Worm (Caenorhabditis elegans): ENCODE data around the gene ddr-1.

DNA sequence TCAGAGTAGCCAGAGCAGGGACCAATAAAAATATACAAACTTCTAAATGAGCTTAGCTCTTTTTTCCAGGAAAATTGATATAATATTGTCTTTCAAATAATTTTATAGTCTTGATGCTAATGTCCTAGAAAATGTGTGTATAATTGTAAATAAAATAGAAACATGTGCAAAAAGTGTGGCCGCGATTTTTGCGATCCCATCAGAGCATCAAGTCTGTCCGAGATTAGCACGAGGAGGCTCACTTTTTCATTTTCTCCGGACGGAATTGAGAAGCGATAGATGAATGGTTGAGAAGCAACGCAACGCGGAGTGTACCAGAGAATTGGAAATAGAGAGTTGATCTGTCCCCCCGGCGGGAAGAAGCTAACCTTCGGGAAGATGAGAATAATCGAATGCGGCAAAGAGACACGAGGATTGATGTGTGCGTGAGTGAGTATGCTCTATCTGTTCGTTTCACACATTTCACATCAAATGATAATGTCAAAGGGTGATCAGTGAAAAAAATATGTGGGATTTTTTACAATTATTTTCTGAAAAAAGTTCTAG lies 45.5 kb downstream of the ddr-1 start:
- TF ChIP-seq nhr-6 (tag; optimal IDR thresholded peaks at IDR 0.05) (no peak), skn-1 (tag; optimal IDR thresholded peaks at IDR 0.05) (no peak), egl-27 (tag; optimal IDR thresholded peaks at IDR 0.05) (no peak), unc-62 (GFP tag; optimal IDR thresholded peaks at IDR 0.05 in 1 of 2) (no peak), unc-62 (tag; optimal IDR thresholded peaks at IDR 0.05) (no peak), ztf-11 (tag; optimal IDR thresholded peaks at IDR 0.05) (no peak), zag-1 (tag; optimal IDR thresholded peaks at IDR 0.05) (no peak), dpl-1 (GFP tag; optimal IDR thresholded peaks at IDR 0.05) (no peak), mes-2 (tag; optimal IDR thresholded peaks at IDR 0.05; ENCODE audit: poor library complexity, severe bottlenecking) (no peak), fkh-10 (GFP tag; optimal IDR thresholded peaks at IDR 0.05) (no peak), rbr-2 (tag; optimal IDR thresholded peaks at IDR 0.05) (no peak), F49E8.2 (tag; optimal IDR thresholded peaks at IDR 0.05; ENCODE audit: borderline replicate concordance) (no peak)
